Worm (Caenorhabditis elegans): Measurements from ENCODE around the gene sri-65.
A peak's percentile ranks its signal among the peaks of the same experiment; 100 is the strongest.

The sri-65 gene

DNA sequence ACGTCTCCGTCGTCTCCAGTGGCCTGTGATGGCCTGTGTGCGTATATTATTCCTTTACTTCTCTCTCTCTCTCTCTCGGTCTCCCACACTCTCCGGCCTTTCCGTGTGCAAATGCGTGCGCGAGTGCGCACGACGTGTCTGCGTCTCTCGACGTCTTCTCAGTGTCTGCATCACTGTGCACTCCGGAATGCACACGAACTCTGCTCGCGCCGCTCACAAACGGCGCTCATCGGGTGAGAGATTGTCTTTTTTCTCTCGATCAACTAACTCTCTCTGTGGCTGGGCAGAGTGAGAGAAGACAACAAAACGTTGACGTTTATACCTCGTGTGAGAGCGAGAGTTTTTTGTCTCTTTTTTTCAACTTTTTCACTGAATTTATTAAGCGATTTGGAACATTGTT lies 32.2 kb downstream of the sri-65 start (continued):
- TF ChIP-seq nhr-76 (tag; optimal IDR thresholded peaks at IDR 0.05) (no peak), tbx-2 (tag; optimal IDR thresholded peaks at IDR 0.05) (peak; percentile 90), nhr-19 (GFP tag; conservative IDR thresholded peaks at IDR 0.05) (peak; percentile 84), mef-2 (tag; optimal IDR thresholded peaks at IDR 0.05) (no peak), elt-3 (tag; optimal IDR thresholded peaks at IDR 0.05) (peak in 3 of 6 experiments; percentile 75 to 83 (median 81)), sox-4 (tag; optimal IDR thresholded peaks at IDR 0.05) (peak; percentile 47), zip-4 (GFP tag; optimal IDR thresholded peaks at IDR 0.05) (peak; percentile 50), snpc-4 (tag; optimal IDR thresholded peaks at IDR 0.05) (peak; percentile 86), nhr-237 (tag; optimal IDR thresholded peaks at IDR 0.05) (peak; percentile 60), egl-27 (tag; optimal IDR thresholded peaks at IDR 0.05) (peak; percentile 42 to 83), mab-9 (GFP tag; IDR thresholded peaks at IDR 0.05) (peak; percentile 38; the same call in 1 of the 2 replicates), unc-30 (tag; optimal IDR thresholded peaks at IDR 0.05) (no peak), vab-15 (tag; optimal IDR thresholded peaks at IDR 0.05) (no peak), nhr-90 (tag; optimal IDR thresholded peaks at IDR 0.05; ENCODE audit: poor library complexity) (peak; percentile 83), aha-1 (tag; optimal IDR thresholded peaks at IDR 0.05) (no peak), tlp-1 (tag; optimal IDR thresholded peaks at IDR 0.05) (no peak), ces-1 (GFP tag; optimal IDR thresholded peaks at IDR 0.05) (no peak), mdl-1 (tag; optimal IDR thresholded peaks at IDR 0.05) (peak; percentile 67 to 92), fkh-10 (GFP tag; optimal IDR thresholded peaks at IDR 0.05) (peak; percentile 79), unc-62 (GFP tag; optimal IDR thresholded peaks at IDR 0.05) (no peak), zag-1 (tag; optimal IDR thresholded peaks at IDR 0.05) (no peak), nhr-47 (tag; optimal IDR thresholded peaks at IDR 0.05) (peak; percentile 91), hlh-17 (GFP tag; optimal IDR thresholded peaks at IDR 0.05; ENCODE audit: borderline replicate concordance) (no peak), nhr-20 (tag; optimal IDR thresholded peaks at IDR 0.05) (peak; percentile 95), xbp-1 (tag; optimal IDR thresholded peaks at IDR 0.05) (peak; percentile 83), lin-35 (GFP tag; optimal IDR thresholded peaks at IDR 0.05) (peak; percentile 72 to 85), irx-1 (tag; optimal IDR thresholded peaks at IDR 0.05) (peak; percentile 81), egl-13 (tag; optimal IDR thresholded peaks at IDR 0.05) (peak; percentile 79), fkh-4 (tag; optimal IDR thresholded peaks at IDR 0.05; ENCODE audit: borderline replicate concordance) (no peak), nhr-12 (tag; optimal IDR thresholded peaks at IDR 0.05) (no peak), lin-13 (GFP tag; optimal IDR thresholded peaks at IDR 0.05) (peak; percentile 75), unc-98 (GFP tag; IDR thresholded peaks at IDR 0.05) (no peak), dsc-1 (tag; optimal IDR thresholded peaks at IDR 0.05) (peak; percentile 77), C34B4.2 (tag; optimal IDR thresholded peaks at IDR 0.05) (no peak), alr-1 (tag; optimal IDR thresholded peaks at IDR 0.05; ENCODE audit: borderline replicate concordance) (no peak), lsy-2 (tag; optimal IDR thresholded peaks at IDR 0.05) (peak; percentile 73 to 87), unc-86 (tag; optimal IDR thresholded peaks at IDR 0.05) (peak; percentile 89), lin-14 (GFP tag; optimal IDR thresholded peaks at IDR 0.05) (peak; percentile 98), ets-5 (GFP tag; IDR thresholded peaks at IDR 0.05) (no peak), isw-1 (GFP tag; IDR thresholded peaks at IDR 0.05) (peak; percentile 76), sup-37 (GFP tag; optimal IDR thresholded peaks at IDR 0.05) (peak; percentile 61), lir-3 (tag; optimal IDR thresholded peaks at IDR 0.05; ENCODE audit: poor library complexity) (no peak), F16B12.6 (tag; optimal IDR thresholded peaks at IDR 0.05) (peak; percentile 33), pag-3 (tag; optimal IDR thresholded peaks at IDR 0.05; ENCODE audit: borderline replicate concordance, insufficient read depth) (no peak), skn-1 (tag; optimal IDR thresholded peaks at IDR 0.05) (peak; percentile 89)

All from whole organism, L1 larva.